Worm (Caenorhabditis elegans) whole organism, L3 larva: ENCODE data around the gene cyp-14A3.
A peak's percentile ranks its signal among the peaks of the same experiment; 100 is the strongest.

Source experiments
- R02D3.7 ChIP-seq: fragments of 150-350 bp; optimal IDR thresholded peaks from 2 replicates; lab custom pipeline; 2014; ENCODE audit warnings: missing biosample characterization, missing genetic modification characterization
- ZK546.5 ChIP-seq: sonication (generic microtip); optimal IDR thresholded peaks from 2 replicates; lab custom pipeline; 2017; ENCODE audit warnings: missing biosample characterization, missing genetic modification characterization
- aly-2 ChIP-seq: fragments of 150-350 bp; optimal IDR thresholded peaks from 2 replicates; lab custom pipeline; 2014; ENCODE audit warnings: missing biosample characterization, missing genetic modification characterization
- ama-1 ChIP-seq: fragments of 150-350 bp; optimal IDR thresholded peaks from 2 replicates; lab custom pipeline; 2018
- ceh-16 ChIP-seq: sonication (generic microtip); optimal IDR thresholded peaks from 2 replicates; lab custom pipeline; 2017; ENCODE audit warnings: missing biosample characterization, missing genetic modification characterization
- ceh-28 ChIP-seq: fragments of 150-350 bp; optimal IDR thresholded peaks from 2 replicates; lab custom pipeline; 2014; ENCODE audit warnings: missing biosample characterization, missing genetic modification reagents, missing genetic modification characterization
- ceh-82 ChIP-seq: fragments of 150-350 bp; optimal IDR thresholded peaks from 2 replicates; lab custom pipeline; 2014; ENCODE audit warnings: missing biosample characterization, missing genetic modification characterization
- ceh-9 ChIP-seq: sonication (generic microtip); optimal IDR thresholded peaks from 2 replicates; lab custom pipeline; 2018; ENCODE audit warnings: missing biosample characterization, missing genetic modification characterization
- daf-12 ChIP-seq: fragments of 150-350 bp; optimal IDR thresholded peaks from 2 replicates; lab custom pipeline; 2014; ENCODE audit warnings: missing biosample characterization, missing genetic modification reagents, missing genetic modification characterization
- egl-27 ChIP-seq: sonication (generic microtip); optimal IDR thresholded peaks from 4 replicates; lab custom pipeline; 2017; ENCODE audit warnings: missing biosample characterization, missing genetic modification reagents, missing genetic modification characterization
- egl-5 ChIP-seq: fragments of 150-350 bp; optimal IDR thresholded peaks from 2 replicates; lab custom pipeline; 2017; ENCODE audit warnings: missing biosample characterization, missing genetic modification reagents, missing genetic modification characterization, inconsistent platforms
- elt-1 ChIP-seq: fragments of 150-350 bp; optimal IDR thresholded peaks from 2 replicates; lab custom pipeline; 2014; ENCODE audit warnings: missing biosample characterization, missing genetic modification characterization
- elt-2 ChIP-seq: sonication (generic microtip); optimal IDR thresholded peaks from 2 replicates; lab custom pipeline; 2016; ENCODE audit warnings: missing genetic modification reagents, mild to moderate bottlenecking, missing genetic modification characterization, missing compliant biosample characterization
- elt-3 ChIP-seq, 3 experiments: fragments of 150-350 bp in 1 of 3; sonication (generic microtip) in 2 of 3; optimal IDR thresholded peaks; 2 replicates in 2 of 3; 4 replicates in 1 of 3; lab custom pipeline; 2014 to 2017; ENCODE audit warnings: missing biosample characterization in 3 of 3, missing genetic modification characterization in 3 of 3
- eor-1 ChIP-seq, 2 experiments: fragments of 150-350 bp; optimal IDR thresholded peaks; 2 replicates each; lab custom pipeline; 2014 to 2018; ENCODE audit warnings: missing biosample characterization in 2 of 2, missing genetic modification characterization in 2 of 2
- fkh-10 ChIP-seq: sonication (generic microtip); optimal IDR thresholded peaks from 2 replicates; lab custom pipeline; 2017; ENCODE audit warnings: missing biosample characterization, missing genetic modification reagents, missing genetic modification characterization
- fkh-2 ChIP-seq: fragments of 150-350 bp; optimal IDR thresholded peaks from 2 replicates; lab custom pipeline; 2014; ENCODE audit warnings: missing biosample characterization, missing genetic modification reagents, missing genetic modification characterization
- fos-1 ChIP-seq: fragments of 150-350 bp; optimal IDR thresholded peaks from 2 replicates; lab custom pipeline; 2014; ENCODE audit warnings: missing biosample characterization, missing genetic modification characterization
- hmg-11 ChIP-seq: sonication (generic microtip); optimal IDR thresholded peaks from 2 replicates; lab custom pipeline; 2016; ENCODE audit warnings: missing genetic modification characterization, missing compliant biosample characterization
- jun-1 ChIP-seq: fragments of 150-350 bp; optimal IDR thresholded peaks from 2 replicates; lab custom pipeline; 2014; ENCODE audit warnings: missing biosample characterization, missing genetic modification reagents, missing genetic modification characterization
- lin-15B ChIP-seq: fragments of 150-350 bp; optimal IDR thresholded peaks from 2 replicates; lab custom pipeline; 2014; ENCODE audit warnings: missing biosample characterization, missing genetic modification characterization
- lin-39 ChIP-seq: fragments of 150-350 bp; optimal IDR thresholded peaks from 2 replicates; lab custom pipeline; 2018; ENCODE audit warnings: missing biosample characterization, missing genetic modification reagents, missing genetic modification characterization
- lsy-12 ChIP-seq: sonication (generic microtip); optimal IDR thresholded peaks from 2 replicates; lab custom pipeline; 2016; ENCODE audit warnings: mild to moderate bottlenecking, missing genetic modification characterization, missing compliant biosample characterization
- mdl-1 ChIP-seq: fragments of 150-350 bp; optimal IDR thresholded peaks from 2 replicates; lab custom pipeline; 2014; ENCODE audit warnings: missing biosample characterization, missing genetic modification characterization
- mml-1 ChIP-seq: fragments of 150-350 bp; sonication (generic microtip); optimal IDR thresholded peaks from 3 replicates; lab custom pipeline; 2014; ENCODE audit warnings: missing biosample characterization, missing genetic modification characterization
- nfya-1 ChIP-seq: sonication (generic microtip); optimal IDR thresholded peaks from 2 replicates; lab custom pipeline; 2017; ENCODE audit warnings: missing genetic modification characterization, mild to moderate bottlenecking, missing compliant biosample characterization, antibody characterized with exemption, moderate library complexity; ENCODE audit not compliant: insufficient read depth
- nhr-11 ChIP-seq: fragments of 150-350 bp; optimal IDR thresholded peaks from 2 replicates; lab custom pipeline; 2014; ENCODE audit warnings: missing biosample characterization, missing genetic modification characterization
- nhr-12 ChIP-seq: fragments of 150-350 bp; optimal IDR thresholded peaks from 2 replicates; lab custom pipeline; 2014; ENCODE audit warnings: missing biosample characterization, missing genetic modification characterization
- nhr-23 ChIP-seq: fragments of 150-350 bp; optimal IDR thresholded peaks from 2 replicates; lab custom pipeline; 2014; ENCODE audit warnings: missing biosample characterization, missing genetic modification reagents, missing genetic modification characterization
- nhr-237 ChIP-seq: fragments of 150-350 bp; optimal IDR thresholded peaks from 2 replicates; lab custom pipeline; 2014; ENCODE audit warnings: missing biosample characterization, missing genetic modification characterization
- nhr-25 ChIP-seq: sonication (generic microtip); optimal IDR thresholded peaks from 2 replicates; lab custom pipeline; 2017; ENCODE audit warnings: missing biosample characterization, missing genetic modification characterization
- nhr-28 ChIP-seq: fragments of 150-350 bp; optimal IDR thresholded peaks from 2 replicates; lab custom pipeline; 2014; ENCODE audit warnings: missing biosample characterization, missing genetic modification characterization
- nhr-43 ChIP-seq: sonication (generic microtip); optimal IDR thresholded peaks from 2 replicates; lab custom pipeline; 2016; ENCODE audit warnings: mild to moderate bottlenecking, missing genetic modification characterization, missing compliant biosample characterization; ENCODE audit not compliant: poor library complexity, severe bottlenecking
- nhr-67 ChIP-seq: fragments of 150-350 bp; optimal IDR thresholded peaks from 2 replicates; lab custom pipeline; 2014; ENCODE audit warnings: missing biosample characterization, missing genetic modification characterization
- nhr-76 ChIP-seq: fragments of 150-350 bp; sonication (generic microtip); optimal IDR thresholded peaks from 5 replicates; lab custom pipeline; 2014; ENCODE audit warnings: missing biosample characterization, missing genetic modification characterization
- nhr-77 ChIP-seq: fragments of 150-350 bp; optimal IDR thresholded peaks from 2 replicates; lab custom pipeline; 2014; ENCODE audit warnings: missing biosample characterization, missing genetic modification characterization
- pha-4 ChIP-seq: fragments of 150-350 bp; optimal IDR thresholded peaks from 2 replicates; lab custom pipeline; 2014; ENCODE audit warnings: missing biosample characterization, missing genetic modification reagents, missing genetic modification characterization
- pqm-1 ChIP-seq: fragments of 150-350 bp; optimal IDR thresholded peaks from 2 replicates; lab custom pipeline; 2017; ENCODE audit warnings: missing biosample characterization, missing genetic modification characterization, inconsistent platforms
- sea-2 ChIP-seq: fragments of 150-350 bp; sonication (generic microtip); optimal IDR thresholded peaks from 4 replicates; lab custom pipeline; 2014; ENCODE audit warnings: missing biosample characterization, missing genetic modification reagents, missing genetic modification characterization
- skn-1 ChIP-seq: fragments of 150-350 bp; optimal IDR thresholded peaks from 2 replicates; lab custom pipeline; 2014; ENCODE audit warnings: missing biosample characterization, missing genetic modification characterization
- snpc-4 ChIP-seq: fragments of 150-350 bp; optimal IDR thresholded peaks from 2 replicates; lab custom pipeline; 2014; ENCODE audit warnings: missing biosample characterization, missing genetic modification characterization
- tbx-2 ChIP-seq: sonication (generic microtip); optimal IDR thresholded peaks from 2 replicates; lab custom pipeline; 2016; ENCODE audit warnings: mild to moderate bottlenecking, missing genetic modification characterization, missing compliant biosample characterization
- unc-39 ChIP-seq: sonication (generic microtip); optimal IDR thresholded peaks from 4 replicates; lab custom pipeline; 2017; ENCODE audit warnings: missing biosample characterization, missing genetic modification characterization
- unc-62 ChIP-seq: fragments of 150-350 bp; sonication (generic microtip); optimal IDR thresholded peaks from 4 replicates; lab custom pipeline; 2014; ENCODE audit warnings: missing biosample characterization, missing genetic modification reagents, missing genetic modification characterization
- zag-1 ChIP-seq: fragments of 150-350 bp; optimal IDR thresholded peaks from 2 replicates; lab custom pipeline; 2014; ENCODE audit warnings: missing biosample characterization, missing genetic modification characterization
- ztf-11 ChIP-seq: fragments of 150-350 bp; optimal IDR thresholded peaks from 2 replicates; lab custom pipeline; 2014; ENCODE audit warnings: missing biosample characterization, missing genetic modification characterization
- ztf-4 ChIP-seq: fragments of 150-350 bp; optimal IDR thresholded peaks from 2 replicates; lab custom pipeline; 2014; ENCODE audit warnings: missing biosample characterization, missing genetic modification characterization

The cyp-14A3 gene

DNA sequence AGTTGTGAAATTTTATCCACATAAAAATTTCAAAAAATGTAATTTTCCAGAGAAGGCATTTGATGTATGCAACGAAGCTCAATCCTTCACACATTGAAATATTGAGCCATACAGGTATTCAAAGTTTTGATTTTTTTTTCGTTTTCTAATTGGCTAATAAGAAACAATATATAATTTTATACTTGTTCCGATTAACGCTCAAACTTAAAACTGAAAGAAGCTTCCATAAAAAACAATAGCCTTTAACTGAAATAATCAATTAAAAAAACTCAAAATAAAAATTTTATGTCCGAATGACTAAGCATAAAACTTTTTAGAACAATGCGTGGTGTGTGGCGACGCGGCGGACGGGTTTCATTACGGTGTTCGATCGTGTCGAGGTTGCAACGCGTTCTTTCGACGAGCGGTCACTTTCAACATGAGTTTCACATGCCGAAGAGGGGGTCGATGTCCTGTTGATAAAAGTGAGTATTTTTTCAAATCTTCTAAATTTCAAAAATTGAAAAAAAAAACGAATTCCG is 22.0 kb downstream of the cyp-14A3 start, which contains the start of gene nhr-32:
nhr-32 (plus strand) TSS at position 51 of the 521 bp plus-strand sequence.
- TF ChIP-seq nhr-43 (peak; percentile 14), nhr-77 (no peak)
- TF ChIP-seq, all 47 proteins: peak for 1

ce11 chrX:13251354-13251843 is 22.6 kb downstream of the cyp-14A3 start:
- TF ChIP-seq nhr-25 (tag; lab: Kevin White, UChicago) (peak; percentile 88), fkh-10 (no peak), aly-2 (tag; lab: Kevin White, UChicago) (no peak), hmg-11 (tag; lab: Kevin White, UChicago) (peak; percentile 55), egl-27 (tag; lab: Kevin White, UChicago) (peak; percentile 19), ZK546.5 (tag; lab: Kevin White, UChicago) (no peak), ama-1 (lab: Kevin White, UChicago) (peak; percentile 54), unc-62 (no peak), nhr-237 (tag; lab: Kevin White, UChicago) (no peak), elt-2 (tag; lab: Kevin White, UChicago) (peak; percentile 41), ztf-4 (tag; lab: Kevin White, UChicago) (peak; percentile 10), lin-15B (tag; lab: Kevin White, UChicago) (no peak), fkh-2 (tag; lab: Kevin White, UChicago) (no peak), ceh-9 (no peak), egl-5 (tag; lab: Kevin White, UChicago) (peak; percentile 44), lsy-12 (tag; lab: Kevin White, UChicago) (peak; percentile 25), skn-1 (no peak), daf-12 (tag; lab: Kevin White, UChicago) (no peak), sea-2 (GFP tag; lab: Kevin White, UChicago) (no peak), elt-1 (tag; lab: Kevin White, UChicago) (peak; percentile 82), mml-1 (tag; lab: Kevin White, UChicago) (no peak), nhr-43 (peak; percentile 44), nhr-12 (tag; lab: Kevin White, UChicago) (no peak), fos-1 (tag; lab: Kevin White, UChicago) (no peak), nhr-77 (no peak), elt-3 (tag; optimal IDR thresholded peaks at IDR 0.05; lab: Kevin White, UChicago) (no peak), nhr-23 (tag; lab: Kevin White, UChicago) (peak; percentile 71), nfya-1 (tag; lab: Kevin White, UChicago) (peak; percentile 71), lin-39 (peak; percentile 77), mdl-1 (tag; lab: Kevin White, UChicago) (peak; percentile 87), tbx-2 (tag; lab: Kevin White, UChicago) (peak; percentile 42), pha-4 (tag; lab: Kevin White, UChicago) (peak; percentile 89), ceh-16 (tag; lab: Kevin White, UChicago) (no peak), zag-1 (tag; lab: Kevin White, UChicago) (no peak), nhr-67 (no peak), pqm-1 (tag; lab: Kevin White, UChicago) (peak; percentile 0), nhr-76 (tag; lab: Kevin White, UChicago) (no peak), ztf-11 (tag; lab: Kevin White, UChicago) (no peak), eor-1 (tag; optimal IDR thresholded peaks at IDR 0.05; lab: Kevin White, UChicago) (no peak), ceh-82 (no peak), unc-39 (no peak), R02D3.7 (tag; lab: Kevin White, UChicago) (no peak), ceh-28 (no peak), jun-1 (tag; lab: Kevin White, UChicago) (peak; percentile 12), snpc-4 (peak; percentile 53), nhr-28 (no peak), nhr-11 (tag; lab: Kevin White, UChicago) (no peak)
